Worm (Caenorhabditis elegans) whole organism, L3 larva: Measurements from ENCODE around the gene spl-1.

Source experiments
- R02D3.7 ChIP-seq: fragments of 150-350 bp; optimal IDR thresholded peaks from 2 replicates; lab custom pipeline; 2014; ENCODE audit warnings: missing biosample characterization, missing genetic modification characterization
- ZK546.5 ChIP-seq: sonication (generic microtip); optimal IDR thresholded peaks from 2 replicates; lab custom pipeline; 2017; ENCODE audit warnings: missing biosample characterization, missing genetic modification characterization
- aly-2 ChIP-seq: fragments of 150-350 bp; optimal IDR thresholded peaks from 2 replicates; lab custom pipeline; 2014; ENCODE audit warnings: missing biosample characterization, missing genetic modification characterization
- ceh-16 ChIP-seq: sonication (generic microtip); optimal IDR thresholded peaks from 2 replicates; lab custom pipeline; 2017; ENCODE audit warnings: missing biosample characterization, missing genetic modification characterization
- ceh-28 ChIP-seq: fragments of 150-350 bp; optimal IDR thresholded peaks from 2 replicates; lab custom pipeline; 2014; ENCODE audit warnings: missing biosample characterization, missing genetic modification reagents, missing genetic modification characterization
- ceh-82 ChIP-seq: fragments of 150-350 bp; optimal IDR thresholded peaks from 2 replicates; lab custom pipeline; 2014; ENCODE audit warnings: missing biosample characterization, missing genetic modification characterization
- ceh-9 ChIP-seq: sonication (generic microtip); optimal IDR thresholded peaks from 2 replicates; lab custom pipeline; 2018; ENCODE audit warnings: missing biosample characterization, missing genetic modification characterization
- daf-12 ChIP-seq: fragments of 150-350 bp; optimal IDR thresholded peaks from 2 replicates; lab custom pipeline; 2014; ENCODE audit warnings: missing biosample characterization, missing genetic modification reagents, missing genetic modification characterization
- egl-27 ChIP-seq: sonication (generic microtip); optimal IDR thresholded peaks from 4 replicates; lab custom pipeline; 2017; ENCODE audit warnings: missing biosample characterization, missing genetic modification reagents, missing genetic modification characterization
- egl-5 ChIP-seq: fragments of 150-350 bp; optimal IDR thresholded peaks from 2 replicates; lab custom pipeline; 2017; ENCODE audit warnings: missing biosample characterization, missing genetic modification reagents, missing genetic modification characterization, inconsistent platforms
- elt-1 ChIP-seq: fragments of 150-350 bp; optimal IDR thresholded peaks from 2 replicates; lab custom pipeline; 2014; ENCODE audit warnings: missing biosample characterization, missing genetic modification characterization
- elt-2 ChIP-seq: sonication (generic microtip); optimal IDR thresholded peaks from 2 replicates; lab custom pipeline; 2016; ENCODE audit warnings: missing genetic modification reagents, mild to moderate bottlenecking, missing genetic modification characterization, missing compliant biosample characterization
- elt-3 ChIP-seq, 3 experiments: fragments of 150-350 bp in 1 of 3; sonication (generic microtip) in 2 of 3; optimal IDR thresholded peaks; 2 replicates in 2 of 3; 4 replicates in 1 of 3; lab custom pipeline; 2014 to 2017; ENCODE audit warnings: missing biosample characterization in 3 of 3, missing genetic modification characterization in 3 of 3
- fkh-10 ChIP-seq: sonication (generic microtip); optimal IDR thresholded peaks from 2 replicates; lab custom pipeline; 2017; ENCODE audit warnings: missing biosample characterization, missing genetic modification reagents, missing genetic modification characterization
- hmg-11 ChIP-seq: sonication (generic microtip); optimal IDR thresholded peaks from 2 replicates; lab custom pipeline; 2016; ENCODE audit warnings: missing genetic modification characterization, missing compliant biosample characterization
- jun-1 ChIP-seq: fragments of 150-350 bp; optimal IDR thresholded peaks from 2 replicates; lab custom pipeline; 2014; ENCODE audit warnings: missing biosample characterization, missing genetic modification reagents, missing genetic modification characterization
- lin-15B ChIP-seq: fragments of 150-350 bp; optimal IDR thresholded peaks from 2 replicates; lab custom pipeline; 2014; ENCODE audit warnings: missing biosample characterization, missing genetic modification characterization
- lin-39 ChIP-seq: fragments of 150-350 bp; optimal IDR thresholded peaks from 2 replicates; lab custom pipeline; 2018; ENCODE audit warnings: missing biosample characterization, missing genetic modification reagents, missing genetic modification characterization
- lsy-12 ChIP-seq: sonication (generic microtip); optimal IDR thresholded peaks from 2 replicates; lab custom pipeline; 2016; ENCODE audit warnings: mild to moderate bottlenecking, missing genetic modification characterization, missing compliant biosample characterization
- mdl-1 ChIP-seq: fragments of 150-350 bp; optimal IDR thresholded peaks from 2 replicates; lab custom pipeline; 2014; ENCODE audit warnings: missing biosample characterization, missing genetic modification characterization
- nfya-1 ChIP-seq: sonication (generic microtip); optimal IDR thresholded peaks from 2 replicates; lab custom pipeline; 2017; ENCODE audit warnings: missing genetic modification characterization, mild to moderate bottlenecking, missing compliant biosample characterization, antibody characterized with exemption, moderate library complexity; ENCODE audit not compliant: insufficient read depth
- nhr-11 ChIP-seq: fragments of 150-350 bp; optimal IDR thresholded peaks from 2 replicates; lab custom pipeline; 2014; ENCODE audit warnings: missing biosample characterization, missing genetic modification characterization
- nhr-12 ChIP-seq: fragments of 150-350 bp; optimal IDR thresholded peaks from 2 replicates; lab custom pipeline; 2014; ENCODE audit warnings: missing biosample characterization, missing genetic modification characterization
- nhr-23 ChIP-seq: fragments of 150-350 bp; optimal IDR thresholded peaks from 2 replicates; lab custom pipeline; 2014; ENCODE audit warnings: missing biosample characterization, missing genetic modification reagents, missing genetic modification characterization
- nhr-237 ChIP-seq: fragments of 150-350 bp; optimal IDR thresholded peaks from 2 replicates; lab custom pipeline; 2014; ENCODE audit warnings: missing biosample characterization, missing genetic modification characterization
- nhr-25 ChIP-seq: sonication (generic microtip); optimal IDR thresholded peaks from 2 replicates; lab custom pipeline; 2017; ENCODE audit warnings: missing biosample characterization, missing genetic modification characterization
- nhr-28 ChIP-seq: fragments of 150-350 bp; optimal IDR thresholded peaks from 2 replicates; lab custom pipeline; 2014; ENCODE audit warnings: missing biosample characterization, missing genetic modification characterization
- nhr-43 ChIP-seq: sonication (generic microtip); optimal IDR thresholded peaks from 2 replicates; lab custom pipeline; 2016; ENCODE audit warnings: mild to moderate bottlenecking, missing genetic modification characterization, missing compliant biosample characterization; ENCODE audit not compliant: poor library complexity, severe bottlenecking
- nhr-77 ChIP-seq: fragments of 150-350 bp; optimal IDR thresholded peaks from 2 replicates; lab custom pipeline; 2014; ENCODE audit warnings: missing biosample characterization, missing genetic modification characterization
- pha-4 ChIP-seq: fragments of 150-350 bp; optimal IDR thresholded peaks from 2 replicates; lab custom pipeline; 2014; ENCODE audit warnings: missing biosample characterization, missing genetic modification reagents, missing genetic modification characterization
- pqm-1 ChIP-seq: fragments of 150-350 bp; optimal IDR thresholded peaks from 2 replicates; lab custom pipeline; 2017; ENCODE audit warnings: missing biosample characterization, missing genetic modification characterization, inconsistent platforms
- skn-1 ChIP-seq: fragments of 150-350 bp; optimal IDR thresholded peaks from 2 replicates; lab custom pipeline; 2014; ENCODE audit warnings: missing biosample characterization, missing genetic modification characterization
- snpc-4 ChIP-seq: fragments of 150-350 bp; optimal IDR thresholded peaks from 2 replicates; lab custom pipeline; 2014; ENCODE audit warnings: missing biosample characterization, missing genetic modification characterization
- tbx-2 ChIP-seq: sonication (generic microtip); optimal IDR thresholded peaks from 2 replicates; lab custom pipeline; 2016; ENCODE audit warnings: mild to moderate bottlenecking, missing genetic modification characterization, missing compliant biosample characterization
- unc-39 ChIP-seq: sonication (generic microtip); optimal IDR thresholded peaks from 4 replicates; lab custom pipeline; 2017; ENCODE audit warnings: missing biosample characterization, missing genetic modification characterization
- unc-62 ChIP-seq: fragments of 150-350 bp; sonication (generic microtip); optimal IDR thresholded peaks from 4 replicates; lab custom pipeline; 2014; ENCODE audit warnings: missing biosample characterization, missing genetic modification reagents, missing genetic modification characterization
- zag-1 ChIP-seq: fragments of 150-350 bp; optimal IDR thresholded peaks from 2 replicates; lab custom pipeline; 2014; ENCODE audit warnings: missing biosample characterization, missing genetic modification characterization
- ztf-11 ChIP-seq: fragments of 150-350 bp; optimal IDR thresholded peaks from 2 replicates; lab custom pipeline; 2014; ENCODE audit warnings: missing biosample characterization, missing genetic modification characterization

Gene spl-1

ce11 chrIV:388073-388472 is 5.1 kb upstream of the spl-1 start, which contains the start of gene ssna-1:
Gene ssna-1, plus strand, starts transcription at chrIV:388084.
- TF ChIP-seq nhr-43 (tag; lab: Kevin White, UChicago) (no peak), nhr-77 (tag; lab: Kevin White, UChicago) (no peak), nhr-25 (tag; lab: Kevin White, UChicago) (no peak), tbx-2 (tag; lab: Kevin White, UChicago) (no peak), lsy-12 (tag; lab: Kevin White, UChicago) (no peak), R02D3.7 (tag; lab: Kevin White, UChicago) (no peak), zag-1 (no peak), unc-39 (tag; lab: Kevin White, UChicago) (no peak), nhr-12 (tag; lab: Kevin White, UChicago) (no peak), pha-4 (tag; lab: Kevin White, UChicago) (no peak), nhr-23 (tag; lab: Kevin White, UChicago) (no peak), nfya-1 (tag; lab: Kevin White, UChicago) (no peak), nhr-28 (no peak), ceh-9 (no peak)
- TF ChIP-seq, all 47 proteins: peak for 0

ce11 chrIV:387283-388048 is 4.5 kb upstream of the spl-1 start:
- no peak for TF ChIP-seq nhr-12 (tag; lab: Kevin White, UChicago)
- TF ChIP-seq snpc-4 (tag; lab: Kevin White, UChicago) = no peak
- TF ChIP-seq nhr-77 (tag; lab: Kevin White, UChicago) = no peak
- TF ChIP-seq ztf-11 (tag; lab: Kevin White, UChicago) = no peak
- no peak for TF ChIP-seq aly-2
- no peak for TF ChIP-seq ZK546.5 (tag; lab: Kevin White, UChicago)
- TF ChIP-seq tbx-2 (tag; lab: Kevin White, UChicago) = no peak
- no peak for TF ChIP-seq nhr-23 (tag; lab: Kevin White, UChicago)
- no peak for TF ChIP-seq ceh-82 (tag; lab: Kevin White, UChicago)
- TF ChIP-seq ceh-16 (tag; lab: Kevin White, UChicago) = no peak
- TF ChIP-seq unc-39 (tag; lab: Kevin White, UChicago) = no peak
- no peak for TF ChIP-seq unc-62 (GFP tag; lab: Kevin White, UChicago)
- TF ChIP-seq egl-27 (tag; lab: Kevin White, UChicago) = no peak
- TF ChIP-seq ceh-9 = no peak
- no peak for TF ChIP-seq nhr-28

- TF ChIP-seq mdl-1 (tag; lab: Kevin White, UChicago) (no peak), nhr-237 (no peak), pqm-1 (tag; lab: Kevin White, UChicago) (no peak), elt-3 (tag; optimal IDR thresholded peaks at IDR 0.05; lab: Kevin White, UChicago) (no peak), snpc-4 (tag; lab: Kevin White, UChicago) (no peak), nhr-77 (tag; lab: Kevin White, UChicago) (no peak), nfya-1 (tag; lab: Kevin White, UChicago) (no peak), hmg-11 (tag; lab: Kevin White, UChicago) (no peak), R02D3.7 (tag; lab: Kevin White, UChicago) (no peak), ZK546.5 (tag; lab: Kevin White, UChicago) (no peak), nhr-11 (tag; lab: Kevin White, UChicago) (no peak), lsy-12 (tag; lab: Kevin White, UChicago) (no peak), jun-1 (tag; lab: Kevin White, UChicago) (no peak), daf-12 (tag; lab: Kevin White, UChicago) (no peak), ceh-9 (no peak), nhr-23 (tag; lab: Kevin White, UChicago) (no peak)
Observed at ce11 chrIV:386576-386975, 3.6 kb upstream of the spl-1 start, which contains the start of gene T07A9.14. Gene T07A9.14, plus strand, starts transcription at chrIV:386699.

- TF ChIP-seq nhr-11 (tag; lab: Kevin White, UChicago) (peak; percentile 33), nfya-1 (tag; lab: Kevin White, UChicago) (peak; percentile 90), ceh-16 (tag; lab: Kevin White, UChicago) (peak; percentile 41), elt-2 (tag; lab: Kevin White, UChicago) (peak; percentile 68), tbx-2 (tag; lab: Kevin White, UChicago) (peak; percentile 70), nhr-23 (tag; lab: Kevin White, UChicago) (peak; percentile 94), jun-1 (tag; lab: Kevin White, UChicago) (peak; percentile 78), nhr-25 (tag; lab: Kevin White, UChicago) (peak; percentile 95), lin-39 (tag; lab: Kevin White, UChicago) (peak; percentile 93), snpc-4 (tag; lab: Kevin White, UChicago) (peak; percentile 71), skn-1 (tag; lab: Kevin White, UChicago) (peak; percentile 66), lsy-12 (tag; lab: Kevin White, UChicago) (peak; percentile 89), elt-1 (tag; lab: Kevin White, UChicago) (peak; percentile 9), nhr-77 (tag; lab: Kevin White, UChicago) (peak; percentile 58), pha-4 (tag; lab: Kevin White, UChicago) (peak; percentile 94), nhr-43 (tag; lab: Kevin White, UChicago) (peak; percentile 82), elt-3 (tag; optimal IDR thresholded peaks at IDR 0.05; lab: Kevin White, UChicago) (peak in 1 of 3 experiments; percentile 2), egl-27 (tag; lab: Kevin White, UChicago) (peak; percentile 32), ceh-82 (tag; lab: Kevin White, UChicago) (peak; percentile 57), hmg-11 (tag; lab: Kevin White, UChicago) (peak; percentile 78), fkh-10 (GFP tag; lab: Kevin White, UChicago) (peak; percentile 61), pqm-1 (tag; lab: Kevin White, UChicago) (peak; percentile 29), egl-5 (tag; lab: Kevin White, UChicago) (peak; percentile 76), R02D3.7 (tag; lab: Kevin White, UChicago) (peak; percentile 98), lin-15B (tag; lab: Kevin White, UChicago) (peak; percentile 90), ceh-28 (tag; lab: Kevin White, UChicago) (peak; percentile 63)
- TF ChIP-seq, all 47 proteins: peak for 26; not testable (repeated sequence) for 21
Observed at ce11 chrIV:385150-385937, 2.4 kb upstream of the spl-1 start, which contains the start of gene rps-24. Gene rps-24, plus strand, starts transcription at chrIV:385887.
